Worm (Caenorhabditis elegans) whole organism, L4 larva: ENCODE data around the gene F22E5.9.
"Not testable (repeated sequence)": the region's sequence is repeated elsewhere in the genome, so short reads cannot be mapped to it uniquely, and the experiment has no call there.

Experiments used
- aly-2 ChIP-seq: sonication (generic microtip); optimal IDR thresholded peaks from 2 replicates; lab custom pipeline; 2018; ENCODE audit warnings: missing biosample characterization, missing genetic modification characterization
- ama-1 ChIP-seq: fragments of 150-350 bp; optimal IDR thresholded peaks from 2 replicates; lab custom pipeline; 2014; ENCODE audit warnings: inconsistent platforms, mixed read lengths
- ceh-82 ChIP-seq: sonication (generic microtip); optimal IDR thresholded peaks from 2 replicates; lab custom pipeline; 2017; ENCODE audit warnings: missing biosample characterization, missing genetic modification characterization
- ces-1 ChIP-seq: fragments of 150-350 bp; sonication (generic microtip); optimal IDR thresholded peaks from 4 replicates; lab custom pipeline; 2014; ENCODE audit warnings: missing biosample characterization, missing genetic modification reagents, missing genetic modification characterization
- dmd-6 ChIP-seq: fragments of 200-800 bp; sonication (Bioruptor generic); IDR thresholded peaks from 2 replicates; pipeline ENCODE4 v1.3.6; 2022; ENCODE audit warnings: missing genetic modification reagents, missing genetic modification characterization, missing compliant biosample characterization
- nhr-6 ChIP-seq: fragments of 150-350 bp; optimal IDR thresholded peaks from 2 replicates; lab custom pipeline; 2014; ENCODE audit warnings: missing biosample characterization, missing genetic modification characterization
- pqm-1 ChIP-seq: sonication (generic microtip); optimal IDR thresholded peaks from 2 replicates; lab custom pipeline; 2017; ENCODE audit warnings: missing biosample characterization, missing genetic modification characterization
- unc-39 ChIP-seq: sonication (generic microtip); optimal IDR thresholded peaks from 2 replicates; lab custom pipeline; 2017; ENCODE audit warnings: missing biosample characterization, missing genetic modification characterization
- vab-7 ChIP-seq: fragments of 200-800 bp; sonication (Bioruptor generic); IDR thresholded peaks from 2 replicates; pipeline ENCODE4 v1.3.6; 2022; ENCODE audit warnings: missing genetic modification reagents, missing genetic modification characterization, missing compliant biosample characterization
- ztf-11 ChIP-seq: fragments of 150-350 bp; optimal IDR thresholded peaks from 2 replicates; lab custom pipeline; 2014; ENCODE audit warnings: missing biosample characterization, missing genetic modification characterization

DNA sequence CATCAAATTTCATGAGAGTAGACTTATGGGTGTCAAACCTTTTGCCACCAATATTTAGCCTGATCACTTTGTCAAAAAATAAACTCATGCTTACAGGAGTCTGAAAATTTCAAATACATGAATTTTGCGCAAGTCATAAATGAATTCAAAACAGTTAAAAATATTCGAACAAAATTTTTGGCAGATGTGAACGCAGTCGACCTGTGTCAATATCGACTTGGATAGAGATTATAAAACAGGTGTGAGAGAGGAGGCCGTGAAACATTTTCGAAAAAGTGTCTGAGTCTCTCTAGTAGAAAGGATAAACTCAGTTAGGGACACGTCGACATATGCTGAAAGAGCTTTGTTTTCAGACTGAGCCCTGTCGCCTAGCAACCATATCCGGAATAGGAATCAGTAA, 8.6 kb downstream of the F22E5.9 start, which contains the start of gene F22E5.12:
- TF ChIP-seq vab-7 (GFP tag; lab: Robert Waterston, UW); ztf-11 (tag; lab: Kevin White, UChicago); ama-1 (lab: Kevin White, UChicago); nhr-6 (tag; lab: Kevin White, UChicago); aly-2 (tag; lab: Kevin White, UChicago); ceh-82 (tag; lab: Kevin White, UChicago); unc-39 (tag; lab: Kevin White, UChicago); pqm-1 (tag; lab: Kevin White, UChicago); dmd-6 (GFP tag; lab: Robert Waterston, UW); ces-1 (GFP tag; lab: Kevin White, UChicago): not testable (repeated sequence)
